Fruit fly (Drosophila melanogaster): ENCODE measurements around the gene Polr1C.

The Polr1C gene

dm6 chr2L:4997401-4998259 is 28.8 kb downstream of the Polr1C start (continued):
- TF ChIP-seq CG11294 (GFP tag; IDR thresholded peaks at IDR 0.05) (peak; percentile 99; the same call in 1 of the 2 replicates), CG6854 (GFP tag; optimal IDR thresholded peaks at IDR 0.05) (peak; percentile 98), CG15336 (GFP tag; IDR thresholded peaks at IDR 0.05) (peak; percentile 99), Sox14 (GFP tag; optimal IDR thresholded peaks at IDR 0.05) (peak; percentile 99), ss (GFP tag; optimal IDR thresholded peaks at IDR 0.05) (peak; percentile 95 to 98), topi (GFP tag; optimal IDR thresholded peaks at IDR 0.05) (peak; percentile 99), esn (GFP tag; optimal IDR thresholded peaks at IDR 0.05) (peak; percentile 99), Smox (GFP tag; optimal IDR thresholded peaks at IDR 0.05) (peak; percentile 99), CG6163 (GFP tag; IDR thresholded peaks at IDR 0.05) (peak; percentile 100), dsx (GFP tag; optimal IDR thresholded peaks at IDR 0.05; ENCODE audit: poor library complexity, severe bottlenecking) (peak; percentile 98), CG11902 (GFP tag; optimal IDR thresholded peaks at IDR 0.05) (peak; percentile 99), Hr4 (GFP tag; optimal IDR thresholded peaks at IDR 0.05) (peak; percentile 100), Eip93F (GFP tag; optimal IDR thresholded peaks at IDR 0.05) (peak; percentile 95), CG7368 (GFP tag; optimal IDR thresholded peaks at IDR 0.05) (peak; percentile 99), Sox102F (GFP tag; optimal IDR thresholded peaks at IDR 0.05) (peak; percentile 99), CG10669 (GFP tag; optimal IDR thresholded peaks at IDR 0.05) (peak; percentile 99), CG34406 (GFP tag; optimal IDR thresholded peaks at IDR 0.05) (peak; percentile 98), cyc (GFP tag; optimal IDR thresholded peaks at IDR 0.05) (peak; percentile 99)

DNA sequence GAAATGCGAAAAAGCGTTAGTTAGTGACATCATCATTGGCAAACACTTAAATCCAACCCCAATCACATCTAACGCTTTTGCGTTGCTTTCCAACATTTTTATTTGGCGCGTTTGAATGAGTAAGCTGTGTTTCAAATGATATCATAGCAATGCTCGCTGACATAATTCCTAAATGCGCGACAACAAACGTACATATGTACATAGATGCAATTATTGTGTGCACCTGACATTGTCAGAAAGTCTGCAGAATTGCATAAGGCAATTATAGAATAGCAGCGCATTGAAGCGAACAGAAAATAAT is 29.4 kb downstream of the Polr1C start:
- TF ChIP-seq achi (GFP tag; optimal IDR thresholded peaks at IDR 0.05) (no peak), CG3919 (GFP tag; optimal IDR thresholded peaks at IDR 0.05) (no peak), CG8319 (GFP tag; optimal IDR thresholded peaks at IDR 0.05) (no peak), fkh (GFP tag; optimal IDR thresholded peaks at IDR 0.05) (no peak)

DNA sequence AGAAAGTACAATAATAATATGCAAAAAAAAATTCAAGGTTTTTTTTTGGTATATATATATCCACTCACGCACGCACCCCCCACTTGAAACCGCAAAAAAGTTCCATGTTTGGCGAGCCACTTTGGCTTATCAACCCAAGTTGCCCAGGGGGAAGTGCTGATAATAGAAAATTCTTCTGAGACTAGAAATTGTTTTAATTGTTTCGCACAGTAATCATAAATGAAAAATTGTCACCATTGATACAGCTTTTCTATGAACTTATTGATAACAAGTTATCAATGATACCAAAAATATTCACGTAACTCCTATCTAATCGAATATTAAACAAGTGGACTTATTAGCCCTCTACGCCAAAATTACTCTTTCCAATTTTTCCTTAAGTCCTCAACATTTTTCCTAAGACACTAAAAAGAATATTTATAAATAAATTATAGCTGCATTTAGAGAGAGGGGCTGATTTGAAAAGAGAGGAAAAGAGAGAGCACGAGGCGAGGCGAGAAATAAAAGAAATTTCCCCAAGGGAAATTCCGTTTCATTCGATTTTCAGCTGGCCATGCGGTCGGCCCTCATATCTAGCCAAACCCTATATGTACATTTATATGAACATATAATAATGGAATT is 29.9 kb downstream of the Polr1C start:
- TF ChIP-seq Eip78C (GFP tag) (peak; percentile 19), Smox (GFP tag; optimal IDR thresholded peaks at IDR 0.05) (no peak)

- no peak for TF ChIP-seq Hr38 (GFP tag; optimal IDR thresholded peaks at IDR 0.05)
- TF ChIP-seq fkh (GFP tag; optimal IDR thresholded peaks at IDR 0.05) = peak; percentile 15
- TF ChIP-seq spab (GFP tag; optimal IDR thresholded peaks at IDR 0.05) = peak; percentile 64
- peak; percentile 75 for TF ChIP-seq CG8119 (GFP tag; IDR thresholded peaks at IDR 0.05)
- TF ChIP-seq CG6808 (GFP tag; optimal IDR thresholded peaks at IDR 0.05) = peak; percentile 45
- peak; percentile 62 for TF ChIP-seq lz (GFP tag; optimal IDR thresholded peaks at IDR 0.05)
- no peak for TF ChIP-seq CG9139 (GFP tag; optimal IDR thresholded peaks at IDR 0.05)
- peak; percentile 47 for TF ChIP-seq CG34406 (GFP tag; optimal IDR thresholded peaks at IDR 0.05)
- peak; percentile 22 for TF ChIP-seq CG8319 (GFP tag; optimal IDR thresholded peaks at IDR 0.05)
- TF ChIP-seq topi (GFP tag; optimal IDR thresholded peaks at IDR 0.05) = peak; percentile 73
- TF ChIP-seq CG3919 (GFP tag; optimal IDR thresholded peaks at IDR 0.05) = peak; percentile 77
- peak; percentile 55 for TF ChIP-seq Ets21C (GFP tag; optimal IDR thresholded peaks at IDR 0.05)
- peak; percentile 63 for TF ChIP-seq CG8632 (GFP tag; optimal IDR thresholded peaks at IDR 0.05)
- peak; percentile 91 for TF ChIP-seq eg (GFP tag; IDR thresholded peaks at IDR 0.05)
- TF ChIP-seq fd85E (GFP tag; optimal IDR thresholded peaks at IDR 0.05) = no peak
- TF ChIP-seq CG6854 (GFP tag; optimal IDR thresholded peaks at IDR 0.05) = no peak
- TF ChIP-seq esn (GFP tag; optimal IDR thresholded peaks at IDR 0.05) = peak; percentile 61
- TF ChIP-seq CG7368 (GFP tag; optimal IDR thresholded peaks at IDR 0.05) = peak; percentile 43
- TF ChIP-seq CG11762 (GFP tag; optimal IDR thresholded peaks at IDR 0.05; ENCODE audit: insufficient read depth) = peak; percentile 52
- TF ChIP-seq dsx (GFP tag; optimal IDR thresholded peaks at IDR 0.05; ENCODE audit: poor library complexity, severe bottlenecking) = no peak
- TF ChIP-seq CG15336 (GFP tag; IDR thresholded peaks at IDR 0.05) = peak; percentile 76; the same call in 1 of the 2 replicates
- TF ChIP-seq CG4318 (GFP tag; optimal IDR thresholded peaks at IDR 0.05) = peak; percentile 45
- peak; percentile 73 for TF ChIP-seq CG6276 (GFP tag; optimal IDR thresholded peaks at IDR 0.05)
- peak; percentile 38 for TF ChIP-seq CG11902 (GFP tag; optimal IDR thresholded peaks at IDR 0.05)
- TF ChIP-seq CG10631 (GFP tag; optimal IDR thresholded peaks at IDR 0.05) = peak; percentile 74
- peak; percentile 34 for TF ChIP-seq CG6792 (GFP tag; optimal IDR thresholded peaks at IDR 0.05)
- TF ChIP-seq Gug (GFP tag; IDR thresholded peaks at IDR 0.05) = peak; percentile 77
- TF ChIP-seq Eip93F (GFP tag; optimal IDR thresholded peaks at IDR 0.05) = no peak
- TF ChIP-seq svp (GFP tag) = peak; percentile 80
- peak; percentile 60 for TF ChIP-seq Lpt (GFP tag; optimal IDR thresholded peaks at IDR 0.05)
Measured at dm6 chr2L:4999389-5000032, 30.7 kb downstream of the Polr1C start.
